Worm (Caenorhabditis elegans): ENCODE measurements around the gene C11E4.7.
"Not testable (repeated sequence)": the region's sequence is repeated elsewhere in the genome, so short reads cannot be mapped to it uniquely, and the experiment has no call there.

C11E4.7 gene

ce11 chrX:9625824-9626223, 8.8 kb downstream of the C11E4.7 start, which contains the start of gene F34H10.1:
Gene F34H10.1, plus strand, starts transcription at chrX:9626124.
- TF ChIP-seq unc-86, aly-2, lin-15B (tag; optimal IDR thresholded peaks at IDR 0.05): not testable (repeated sequence)

ce11 chrX:9629552-9629951, 12.5 kb downstream of the C11E4.7 start:
- TF ChIP-seq blmp-1 (tag; optimal IDR thresholded peaks at IDR 0.05) (peak; percentile 10), ceh-8 (GFP tag; optimal IDR thresholded peaks at IDR 0.05) (peak; percentile 72), nhr-71 (tag; optimal IDR thresholded peaks at IDR 0.05) (peak; percentile 25), fkh-8 (tag; optimal IDR thresholded peaks at IDR 0.05) (peak; percentile 66), ceh-88 (GFP tag; IDR thresholded peaks at IDR 0.05) (no peak)

ce11 chrX:9634925-9635324, 17.9 kb downstream of the C11E4.7 start, which contains the start of gene F34H10.3:
Gene F34H10.3, minus strand, starts transcription at chrX:9635025.
- TF ChIP-seq nhr-19 (GFP tag; conservative IDR thresholded peaks at IDR 0.05) = no peak
- no peak for TF ChIP-seq fkh-4 (tag; optimal IDR thresholded peaks at IDR 0.05; ENCODE audit: borderline replicate concordance)
- TF ChIP-seq dsc-1 (tag; optimal IDR thresholded peaks at IDR 0.05) = no peak
- no peak for TF ChIP-seq hlh-17 (GFP tag; optimal IDR thresholded peaks at IDR 0.05; ENCODE audit: borderline replicate concordance)
- TF ChIP-seq C34B4.2 (tag; optimal IDR thresholded peaks at IDR 0.05) = no peak
- no peak for TF ChIP-seq nhr-90 (tag; optimal IDR thresholded peaks at IDR 0.05; ENCODE audit: poor library complexity)
- no peak for TF ChIP-seq lin-15B (tag; optimal IDR thresholded peaks at IDR 0.05)

- TF ChIP-seq zag-1 (tag; optimal IDR thresholded peaks at IDR 0.05) = no peak
- TF ChIP-seq efl-3 (GFP tag; optimal IDR thresholded peaks at IDR 0.05) = no peak
- TF ChIP-seq aly-2 (tag; optimal IDR thresholded peaks at IDR 0.05) = no peak
- no peak for TF ChIP-seq aha-1 (tag; optimal IDR thresholded peaks at IDR 0.05)
- TF ChIP-seq xbp-1 (tag; optimal IDR thresholded peaks at IDR 0.05) = no peak
- TF ChIP-seq hlh-4 (tag; optimal IDR thresholded peaks at IDR 0.05) = no peak
- no peak for TF ChIP-seq nhr-90 (tag; optimal IDR thresholded peaks at IDR 0.05; ENCODE audit: poor library complexity)
- TF ChIP-seq rnt-1 (tag; optimal IDR thresholded peaks at IDR 0.05) = no peak
- TF ChIP-seq mef-2 (tag; optimal IDR thresholded peaks at IDR 0.05) = no peak
- no peak for TF ChIP-seq skn-1 (tag; optimal IDR thresholded peaks at IDR 0.05)
These were observed 18.4 kb downstream of the C11E4.7 start, which contains the start of gene F34H10.5 for ce11 chrX:9635376-9635775. Gene F34H10.5, plus strand, starts transcription at chrX:9635676.

- TF ChIP-seq zag-1 (tag; optimal IDR thresholded peaks at IDR 0.05) (no peak), mab-9 (GFP tag; IDR thresholded peaks at IDR 0.05) (no peak), rnt-1 (tag; optimal IDR thresholded peaks at IDR 0.05) (no peak), nhr-76 (tag; optimal IDR thresholded peaks at IDR 0.05) (no peak), Y116A8C.19 (tag; optimal IDR thresholded peaks at IDR 0.05; ENCODE audit: borderline replicate concordance) (no peak), zip-4 (GFP tag; optimal IDR thresholded peaks at IDR 0.05) (no peak), nhr-77 (tag; optimal IDR thresholded peaks at IDR 0.05) (no peak), ceh-82 (tag; optimal IDR thresholded peaks at IDR 0.05) (peak in 1 of 3 experiments; percentile 2), blmp-1 (tag; optimal IDR thresholded peaks at IDR 0.05) (peak; percentile 25), efl-1 (optimal IDR thresholded peaks at IDR 0.05) (no peak), efl-1 (GFP tag; optimal IDR thresholded peaks at IDR 0.05 in 1 of 2) (peak in 1 of 2 experiments; percentile 53), lin-35 (GFP tag; optimal IDR thresholded peaks at IDR 0.05) (peak in 1 of 2 experiments; percentile 5), lin-14 (GFP tag; optimal IDR thresholded peaks at IDR 0.05) (peak; percentile 20), mdl-1 (tag; optimal IDR thresholded peaks at IDR 0.05) (no peak), unc-86 (tag; optimal IDR thresholded peaks at IDR 0.05) (no peak)
These were observed 20.1 kb downstream of the C11E4.7 start for ce11 chrX:9637137-9637536.
